Fruit fly (Drosophila melanogaster) whole organism, adult: ENCODE data around the gene CG3655.

Experiments
- CG11617 ChIP-seq: fragments of 200-800 bp; sonication (Bioruptor generic); optimal IDR thresholded peaks from 2 replicates; lab custom pipeline; 2017; ENCODE audit warnings: mild to moderate bottlenecking, missing biosample characterization, missing genetic modification reagents, missing genetic modification characterization
- CG12768 ChIP-seq: fragments of 200-800 bp; sonication (Bioruptor generic); optimal IDR thresholded peaks from 2 replicates; lab custom pipeline; 2017; ENCODE audit warnings: missing biosample characterization, missing genetic modification characterization, mild to moderate bottlenecking, moderate library complexity, missing genetic modification reagents
- CG14711 ChIP-seq: fragments of 200-800 bp; sonication (Bioruptor generic); optimal IDR thresholded peaks from 2 replicates; lab custom pipeline; 2018; ENCODE audit warnings: missing biosample characterization, mild to moderate bottlenecking, missing genetic modification characterization, moderate library complexity
- CG1620 ChIP-seq: fragments of 200-800 bp; sonication (Bioruptor generic); optimal IDR thresholded peaks from 2 replicates; lab custom pipeline; 2016; ENCODE audit warnings: missing biosample characterization, missing genetic modification characterization
- CG33017 ChIP-seq: fragments of 200-800 bp; sonication (Bioruptor generic); optimal IDR thresholded peaks from 2 replicates; lab custom pipeline; 2018; ENCODE audit warnings: missing biosample characterization, mild to moderate bottlenecking, missing genetic modification characterization, moderate library complexity
- CG5204 ChIP-seq: fragments of 200-800 bp; sonication (Bioruptor generic); optimal IDR thresholded peaks from 2 replicates; lab custom pipeline; 2016; ENCODE audit warnings: missing biosample characterization, missing genetic modification characterization
- CG7045 ChIP-seq: fragments of 200-800 bp; sonication (Bioruptor generic); optimal IDR thresholded peaks from 2 replicates; lab custom pipeline; 2017; ENCODE audit warnings: missing biosample characterization, mild to moderate bottlenecking, missing genetic modification characterization
- CG7101 ChIP-seq: fragments of 200-800 bp; sonication (Bioruptor generic); optimal IDR thresholded peaks from 2 replicates; lab custom pipeline; 2018; ENCODE audit warnings: missing biosample characterization, mild to moderate bottlenecking, missing genetic modification characterization, moderate library complexity
- Clk ChIP-seq: fragments of 200-800 bp; sonication (Bioruptor generic); optimal IDR thresholded peaks from 2 replicates; lab custom pipeline; 2017; ENCODE audit warnings: missing biosample characterization, missing genetic modification characterization
- Crg-1 ChIP-seq: fragments of 200-800 bp; sonication (Bioruptor generic); optimal IDR thresholded peaks from 2 replicates; lab custom pipeline; 2016; ENCODE audit warnings: missing biosample characterization, missing genetic modification characterization
- Hr96 ChIP-seq: fragments of 200-800 bp; sonication (Bioruptor generic); optimal IDR thresholded peaks from 2 replicates; lab custom pipeline; 2016; ENCODE audit warnings: missing biosample characterization, missing genetic modification characterization
- Mnt ChIP-seq: fragments of 200-800 bp; sonication (Bioruptor generic); optimal IDR thresholded peaks from 2 replicates; lab custom pipeline; 2016; ENCODE audit warnings: missing biosample characterization, mild to moderate bottlenecking, missing genetic modification characterization
- bab1 ChIP-seq: fragments of 200-800 bp; sonication (Bioruptor generic); optimal IDR thresholded peaks from 3 replicates; lab custom pipeline; 2019; ENCODE audit warnings: missing biosample characterization, mild to moderate bottlenecking, missing genetic modification characterization, moderate library complexity
- cic ChIP-seq: fragments of 200-800 bp; sonication (Bioruptor generic); optimal IDR thresholded peaks from 2 replicates; lab custom pipeline; 2017; ENCODE audit warnings: missing biosample characterization, mild to moderate bottlenecking, missing genetic modification characterization, moderate library complexity
- cnc ChIP-seq, 2 experiments: fragments of >200 bp; optimal IDR thresholded peaks; 2 replicates each; lab custom pipeline; 2017
- kay ChIP-seq: fragments of 200-800 bp; sonication (Bioruptor generic); peaks from one replicate; lab custom pipeline; 2016; ENCODE audit warnings: missing biosample characterization, missing genetic modification characterization, borderline replicate concordance
- ovo ChIP-seq: fragments of 200-800 bp; sonication (Bioruptor generic); optimal IDR thresholded peaks from 2 replicates; lab custom pipeline; 2016; ENCODE audit warnings: missing biosample characterization, missing genetic modification characterization
- pad ChIP-seq: fragments of 200-800 bp; sonication (Bioruptor generic); optimal IDR thresholded peaks from 3 replicates; lab custom pipeline; 2017; ENCODE audit warnings: missing biosample characterization, missing genetic modification characterization, mild to moderate bottlenecking, moderate library complexity, missing genetic modification reagents
- tj ChIP-seq: fragments of 200-800 bp; sonication (Bioruptor generic); optimal IDR thresholded peaks from 3 replicates; lab custom pipeline; 2017; ENCODE audit warnings: missing biosample characterization, mild to moderate bottlenecking, missing genetic modification characterization, moderate library complexity
- toe ChIP-seq: fragments of 200-800 bp; sonication (Bioruptor generic); optimal IDR thresholded peaks from 2 replicates; lab custom pipeline; 2016; ENCODE audit warnings: missing biosample characterization, missing genetic modification characterization

The CG3655 gene

dm6 chrX:1134053-1135005 lies at the start of gene CG3655:
Gene CG3655 (minus strand): TSS chrX:1134896.
- no peak for TF ChIP-seq kay (GFP tag; lab: Kevin White, UChicago)
- TF ChIP-seq bab1: peak; percentile 15
- peak; percentile 2 for TF ChIP-seq tj (GFP tag; lab: Kevin White, UChicago)
- TF ChIP-seq Mnt (GFP tag; lab: Kevin White, UChicago): peak; percentile 40
- no peak for TF ChIP-seq CG14711

- TF ChIP-seq CG12768 (no peak), cic (GFP tag; lab: Kevin White, UChicago) (no peak), CG5204 (GFP tag; lab: Kevin White, UChicago) (no peak), ovo (GFP tag; lab: Kevin White, UChicago) (no peak), Mnt (GFP tag; lab: Kevin White, UChicago) (no peak), CG33017 (no peak), Hr96 (GFP tag; lab: Kevin White, UChicago) (no peak), CG14711 (no peak), CG11617 (no peak), CG1620 (GFP tag; lab: Kevin White, UChicago) (no peak), kay (GFP tag; lab: Kevin White, UChicago) (no peak), CG7045 (GFP tag; lab: Kevin White, UChicago) (no peak), Crg-1 (GFP tag; lab: Kevin White, UChicago) (no peak)
Observed at dm6 chrX:1184478-1184877, 49.8 kb upstream of the CG3655 start, which contains the start of gene CG14626. Gene CG14626 (plus strand): TSS chrX:1184778.

- TF ChIP-seq tj (GFP tag; lab: Kevin White, UChicago): no peak
- no peak for TF ChIP-seq Crg-1 (GFP tag; lab: Kevin White, UChicago)
- TF ChIP-seq toe (GFP tag; lab: Kevin White, UChicago): no peak
- no peak for TF ChIP-seq CG14711
- no peak for TF ChIP-seq bab1
- TF ChIP-seq CG7101: no peak
- TF ChIP-seq CG1620 (GFP tag; lab: Kevin White, UChicago): no peak
- TF ChIP-seq Mnt (GFP tag; lab: Kevin White, UChicago): no peak
- TF ChIP-seq CG33017: no peak
- no peak for TF ChIP-seq pad (GFP tag; lab: Kevin White, UChicago)
- TF ChIP-seq CG5204 (GFP tag; lab: Kevin White, UChicago): no peak
- no peak for TF ChIP-seq CG11617
- TF ChIP-seq cnc (optimal IDR thresholded peaks at IDR 0.05; lab: Kevin White, UChicago): no peak
- TF ChIP-seq CG12768: no peak
- TF ChIP-seq ovo (GFP tag; lab: Kevin White, UChicago): no peak
- no peak for TF ChIP-seq Clk (GFP tag; lab: Kevin White, UChicago)
- no peak for TF ChIP-seq CG7045 (GFP tag; lab: Kevin White, UChicago)
Observed at dm6 chrX:1183742-1184141, 49.0 kb upstream of the CG3655 start.

- no peak for TF ChIP-seq CG12768
- TF ChIP-seq tj (GFP tag; lab: Kevin White, UChicago): no peak
- TF ChIP-seq cnc (optimal IDR thresholded peaks at IDR 0.05; lab: Kevin White, UChicago): no peak
- TF ChIP-seq Mnt (GFP tag; lab: Kevin White, UChicago): no peak
- TF ChIP-seq Crg-1 (GFP tag; lab: Kevin White, UChicago): no peak
- no peak for TF ChIP-seq bab1
- TF ChIP-seq CG7101: no peak
- no peak for TF ChIP-seq CG11617
- TF ChIP-seq CG33017: no peak
- TF ChIP-seq kay (GFP tag; lab: Kevin White, UChicago): no peak
- TF ChIP-seq ovo (GFP tag; lab: Kevin White, UChicago): no peak
- no peak for TF ChIP-seq Clk (GFP tag; lab: Kevin White, UChicago)
- no peak for TF ChIP-seq CG5204 (GFP tag; lab: Kevin White, UChicago)
- no peak for TF ChIP-seq CG7045 (GFP tag; lab: Kevin White, UChicago)
- no peak for TF ChIP-seq CG1620 (GFP tag; lab: Kevin White, UChicago)
- no peak for TF ChIP-seq pad (GFP tag; lab: Kevin White, UChicago)
- no peak for TF ChIP-seq CG14711
Observed at dm6 chrX:1181320-1181719, 46.6 kb upstream of the CG3655 start, which contains the start of gene CG14627. Gene CG14627 (plus strand): TSS chrX:1181620.

- TF ChIP-seq toe (GFP tag; lab: Kevin White, UChicago): no peak
- TF ChIP-seq ovo (GFP tag; lab: Kevin White, UChicago): no peak
- no peak for TF ChIP-seq CG7045 (GFP tag; lab: Kevin White, UChicago)
- no peak for TF ChIP-seq cic (GFP tag; lab: Kevin White, UChicago)
- TF ChIP-seq Crg-1 (GFP tag; lab: Kevin White, UChicago): no peak
- TF ChIP-seq CG5204 (GFP tag; lab: Kevin White, UChicago): no peak
- no peak for TF ChIP-seq CG14711
- no peak for TF ChIP-seq Clk (GFP tag; lab: Kevin White, UChicago)
- TF ChIP-seq CG1620 (GFP tag; lab: Kevin White, UChicago): no peak
- no peak for TF ChIP-seq kay (GFP tag; lab: Kevin White, UChicago)
Observed at dm6 chrX:1180865-1181264, 46.2 kb upstream of the CG3655 start.

dm6 chrX:1179865-1180264 lies 45.2 kb upstream of the CG3655 start, which contains the start of gene CG11379:
Gene CG11379 (plus strand): TSS chrX:1180165.
- no peak for TF ChIP-seq CG7045 (GFP tag; lab: Kevin White, UChicago)
- TF ChIP-seq CG14711: no peak
- no peak for TF ChIP-seq pad (GFP tag; lab: Kevin White, UChicago)
- TF ChIP-seq toe (GFP tag; lab: Kevin White, UChicago): no peak
